Fruit fly (Drosophila melanogaster) S2 (cell line): Measurements from ENCODE around the gene chinmo.

Source experiments
- CG8478 ChIP-seq: fragments of >200 bp; optimal IDR thresholded peaks from 2 replicates; lab custom pipeline; 2018
- CTCF ChIP-seq, 2 experiments: fragments of >200 bp; optimal IDR thresholded peaks; 2 replicates each; lab custom pipeline; 2018

DNA sequence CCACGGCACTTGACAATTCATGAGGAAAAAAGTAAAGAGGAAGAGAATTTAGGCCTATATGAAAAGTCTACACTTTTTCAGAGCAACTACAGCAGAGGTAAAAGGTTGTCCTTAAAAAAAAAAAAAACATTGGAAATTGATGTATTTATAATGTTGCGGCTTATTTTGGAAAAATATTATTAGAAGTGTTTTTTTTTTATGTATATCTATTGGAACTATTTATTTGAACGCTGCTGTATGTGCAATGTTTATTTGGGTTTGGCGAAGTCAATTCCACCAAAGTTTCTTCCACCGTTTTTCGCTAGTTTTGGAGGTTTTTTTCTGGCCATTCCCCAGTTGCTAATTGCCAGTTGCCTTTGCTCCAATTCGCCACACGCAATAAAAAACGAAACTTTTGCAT lies 4.8 kb downstream of the chinmo start:
- TF ChIP-seq CG8478 (lab: Kevin White, UChicago) (no peak), CTCF (optimal IDR thresholded peaks at IDR 0.05; lab: Kevin White, UChicago) (no peak)
